Fruit fly (Drosophila melanogaster) Kc167 (cell line): ENCODE measurements around the gene CG2076.

Source experiments
- Myc ChIP-seq: fragments of >200 bp; optimal IDR thresholded peaks from 2 replicates; lab custom pipeline; 2017; ENCODE audit warnings: missing external identifiers
- Sin3A ChIP-seq: fragments of >200 bp; optimal IDR thresholded peaks from 2 replicates; lab custom pipeline; 2018; ENCODE audit warnings: missing external identifiers
- h ChIP-seq: fragments of >200 bp; optimal IDR thresholded peaks from 3 replicates; lab custom pipeline; 2018; ENCODE audit warnings: missing external identifiers
- psq ChIP-seq: fragments of >200 bp; optimal IDR thresholded peaks from 2 replicates; lab custom pipeline; 2017; ENCODE audit warnings: missing external identifiers

dm6 chrX:11059519-11059918 is 30.5 kb upstream of the CG2076 start, which contains the start of gene CG1545:
- TF ChIP-seq Sin3A (lab: Kevin White, UChicago) (no peak), Myc (lab: Kevin White, UChicago) (no peak), psq (no peak), h (lab: Kevin White, UChicago) (no peak)
